Worm (Caenorhabditis elegans) whole organism, mixed stage, embryonic: ENCODE results near the gene immt-1.
A peak's percentile ranks its signal among the peaks of the same experiment; 100 is the strongest.

ENCODE experiments used
- M03D4.4 ChIP-seq: sonication (generic microtip); optimal IDR thresholded peaks from 2 replicates; lab custom pipeline; 2017; ENCODE audit warnings: mild to moderate bottlenecking, missing genetic modification characterization, missing compliant biosample characterization
- elt-1 ChIP-seq: sonication (generic microtip); optimal IDR thresholded peaks from 2 replicates; lab custom pipeline; 2017; ENCODE audit warnings: missing genetic modification characterization, mild to moderate bottlenecking, missing compliant biosample characterization, antibody characterized with exemption, moderate library complexity, borderline replicate concordance; ENCODE audit not compliant: insufficient read depth
- hlh-1 ChIP-seq: fragments of 150-350 bp; optimal IDR thresholded peaks from 2 replicates; lab custom pipeline; 2014; ENCODE audit warnings: missing biosample characterization, missing genetic modification reagents, missing genetic modification characterization
- lin-13 ChIP-seq: fragments of 150-350 bp; optimal IDR thresholded peaks from 2 replicates; lab custom pipeline; 2014; ENCODE audit warnings: missing biosample characterization, missing genetic modification characterization
- nhr-28 ChIP-seq: fragments of 150-350 bp; optimal IDR thresholded peaks from 2 replicates; lab custom pipeline; 2014; ENCODE audit warnings: missing biosample characterization, missing genetic modification characterization
- pha-4 ChIP-seq: fragments of 150-350 bp; optimal IDR thresholded peaks from 2 replicates; lab custom pipeline; 2018; ENCODE audit warnings: missing biosample characterization, missing genetic modification reagents, missing genetic modification characterization
- snpc-4 ChIP-seq: fragments of 150-350 bp; optimal IDR thresholded peaks from 2 replicates; lab custom pipeline; 2014; ENCODE audit warnings: missing biosample characterization, missing genetic modification characterization
- sptf-1 ChIP-seq: sonication (generic microtip); optimal IDR thresholded peaks from 2 replicates; lab custom pipeline; 2017; ENCODE audit warnings: mild to moderate bottlenecking, missing genetic modification characterization, moderate library complexity, missing compliant biosample characterization
- tbx-8 ChIP-seq: fragments of 200-800 bp; sonication (Bioruptor generic); optimal IDR thresholded peaks from 2 replicates; lab custom pipeline; 2018; ENCODE audit warnings: mild to moderate bottlenecking, missing genetic modification characterization, moderate library complexity, missing compliant biosample characterization
- ztf-11 ChIP-seq: fragments of 150-350 bp; optimal IDR thresholded peaks from 2 replicates; lab custom pipeline; 2014; ENCODE audit warnings: missing biosample characterization, missing genetic modification characterization

- TF ChIP-seq snpc-4 (tag; lab: Kevin White, UChicago) (no peak), tbx-8 (GFP tag; lab: Kevin White, UChicago) (no peak), pha-4 (tag; lab: Kevin White, UChicago) (no peak), ztf-11 (no peak), nhr-28 (tag; lab: Kevin White, UChicago) (no peak), M03D4.4 (tag; lab: Kevin White, UChicago) (peak; percentile 37), hlh-1 (no peak), sptf-1 (tag; lab: Kevin White, UChicago) (peak; percentile 63), elt-1 (tag; lab: Kevin White, UChicago) (no peak), lin-13 (no peak)
These were observed 44.4 kb upstream of the immt-1 start for ce11 chrX:2731416-2731815.
